Worm (Caenorhabditis elegans) whole organism, early embryonic: Measurements from ENCODE around the gene T02H6.5.

Experiments used
- B0310.2 ChIP-seq: sonication (generic microtip); optimal IDR thresholded peaks from 2 replicates; lab custom pipeline; 2016; ENCODE audit warnings: mild to moderate bottlenecking, missing genetic modification characterization, missing compliant biosample characterization
- F13C5.2 ChIP-seq: sonication (generic microtip); optimal IDR thresholded peaks from 2 replicates; lab custom pipeline; 2017; ENCODE audit warnings: mild to moderate bottlenecking, missing genetic modification characterization, inconsistent platforms, missing compliant biosample characterization
- aly-1 ChIP-seq: sonication (generic microtip); optimal IDR thresholded peaks from 2 replicates; lab custom pipeline; 2016; ENCODE audit warnings: missing genetic modification characterization, missing compliant biosample characterization
- ama-1 ChIP-seq: fragments of 150-350 bp; optimal IDR thresholded peaks from 2 replicates; lab custom pipeline; 2014
- ceh-13 ChIP-seq: fragments of 200-800 bp; sonication (Bioruptor generic); optimal IDR thresholded peaks from 2 replicates; lab custom pipeline; 2018; ENCODE audit warnings: mild to moderate bottlenecking, missing genetic modification characterization, missing compliant biosample characterization
- ceh-36 ChIP-seq: sonication (generic microtip); optimal IDR thresholded peaks from 2 replicates; lab custom pipeline; 2016; ENCODE audit warnings: missing genetic modification characterization, inconsistent platforms, missing compliant biosample characterization
- ets-7 ChIP-seq: sonication (generic microtip); optimal IDR thresholded peaks from 2 replicates; lab custom pipeline; 2016; ENCODE audit warnings: missing genotype, missing genetic modification characterization, missing compliant biosample characterization
- flt-1 ChIP-seq: fragments of 200-800 bp; sonication (Bioruptor generic); IDR thresholded peaks from 2 replicates; pipeline ENCODE4 v1.3.6; 2022; ENCODE audit warnings: missing genetic modification characterization, missing compliant biosample characterization
- hmbx-1 ChIP-seq: sonication (generic microtip); optimal IDR thresholded peaks from 2 replicates; lab custom pipeline; 2016; ENCODE audit warnings: mild to moderate bottlenecking, missing genetic modification characterization, missing compliant biosample characterization
- hmg-4 ChIP-seq: fragments of 200-800 bp; sonication (Bioruptor generic); optimal IDR thresholded peaks from 2 replicates; lab custom pipeline; 2018; ENCODE audit warnings: mild to moderate bottlenecking, missing genetic modification characterization, missing compliant biosample characterization
- hnd-1 ChIP-seq: sonication (generic microtip); optimal IDR thresholded peaks from 2 replicates; lab custom pipeline; 2016; ENCODE audit warnings: missing genetic modification characterization, missing compliant biosample characterization
- pes-1 ChIP-seq: fragments of 200-800 bp; sonication (Bioruptor generic); IDR thresholded peaks from 2 replicates; pipeline ENCODE4 v1.3.6; 2022; ENCODE audit warnings: missing genetic modification reagents, missing genetic modification characterization, missing compliant biosample characterization
- scrt-1 ChIP-seq: fragments of 200-800 bp; sonication (Bioruptor generic); IDR thresholded peaks from 2 replicates; pipeline ENCODE4 v1.3.6; 2022; ENCODE audit warnings: missing genetic modification characterization, missing compliant biosample characterization
- sea-1 ChIP-seq: fragments of 200-800 bp; sonication (Bioruptor generic); conservative IDR thresholded peaks from 2 replicates; pipeline ENCODE4 v1.3.6; 2022; ENCODE audit warnings: missing genetic modification characterization, missing compliant biosample characterization
- tbx-11 ChIP-seq: fragments of 200-800 bp; sonication (Bioruptor generic); IDR thresholded peaks from 2 replicates; pipeline ENCODE4 v1.3.6; 2022; ENCODE audit warnings: missing genetic modification characterization, missing compliant biosample characterization
- tbx-37 ChIP-seq: fragments of 200-800 bp; sonication (Bioruptor generic); conservative IDR thresholded peaks from 2 replicates; pipeline ENCODE4 v1.3.6; 2022; ENCODE audit warnings: missing genetic modification reagents, missing genetic modification characterization, missing compliant biosample characterization
- tra-4 ChIP-seq: sonication (generic microtip); optimal IDR thresholded peaks from 2 replicates; lab custom pipeline; 2017; ENCODE audit warnings: missing genetic modification characterization, missing compliant biosample characterization

T02H6.5 gene

DNA sequence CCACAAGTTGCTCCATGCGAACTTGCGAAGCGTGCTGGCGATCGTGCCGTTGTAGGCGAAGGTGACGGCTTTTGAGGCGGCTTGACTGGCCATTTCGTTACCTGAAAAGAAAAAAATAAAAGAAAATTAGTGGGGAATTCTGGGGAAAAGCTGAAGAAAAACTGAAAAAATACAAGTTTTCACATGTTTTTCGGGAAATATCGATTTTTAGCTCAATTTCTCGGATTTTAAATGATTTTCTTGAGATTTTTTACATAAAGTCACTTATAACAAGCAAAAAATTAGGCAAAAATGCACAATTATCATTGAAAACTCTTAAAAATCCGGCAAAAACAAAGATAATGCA is 16.1 kb downstream of the T02H6.5 start, which contains the start of gene T02H6.11:
TSS of gene T02H6.11 (minus strand) at position 101 of the 346 bp plus-strand sequence.
- TF ChIP-seq hmbx-1 (no peak), F13C5.2 (tag; lab: Kevin White, UChicago) (no peak), ama-1 (lab: Kevin White, UChicago) (no peak), scrt-1 (GFP tag; lab: Robert Waterston, UW) (no peak), tra-4 (tag; lab: Kevin White, UChicago) (no peak), flt-1 (GFP tag; lab: Robert Waterston, UW) (no peak), ets-7 (tag; lab: Kevin White, UChicago) (no peak), sea-1 (GFP tag; lab: Robert Waterston, UW) (no peak), aly-1 (tag; lab: Kevin White, UChicago) (no peak), tbx-11 (GFP tag; lab: Robert Waterston, UW) (no peak), tbx-37 (GFP tag; lab: Robert Waterston, UW) (no peak)

DNA sequence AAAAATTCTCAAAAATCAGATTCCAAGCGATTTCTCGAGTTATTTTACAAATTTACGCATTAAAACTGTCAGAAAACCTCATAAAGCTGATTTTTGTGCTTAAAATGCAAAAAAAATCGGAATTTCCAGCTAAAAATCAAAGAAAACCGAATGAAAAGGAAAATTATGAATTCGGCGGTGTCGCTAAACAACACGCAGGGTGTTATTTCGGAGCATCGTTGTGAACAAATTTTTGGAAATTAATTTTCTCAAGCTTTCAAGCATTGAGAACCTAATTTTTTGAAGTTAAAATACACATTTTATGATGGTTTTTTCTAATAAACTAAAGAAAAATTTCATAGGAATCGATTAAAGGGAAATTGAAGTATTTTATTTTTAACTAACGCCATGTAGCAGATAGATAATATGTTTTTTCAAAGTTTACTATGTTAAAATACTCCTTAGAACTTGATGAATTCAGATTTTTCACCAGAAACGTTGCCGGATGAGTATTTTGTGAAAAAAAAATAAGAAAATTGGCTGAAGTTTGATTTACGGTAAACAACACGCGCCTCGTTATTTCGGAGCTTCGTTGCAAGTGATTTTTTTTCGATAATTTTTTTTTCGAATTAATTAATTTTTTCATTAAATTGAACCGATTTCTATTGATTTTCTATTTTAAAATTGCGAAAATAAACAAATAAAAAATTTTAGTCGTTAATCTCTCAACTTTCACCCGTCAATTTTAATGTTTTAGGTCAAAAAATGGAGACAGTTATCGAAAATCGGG is 16.6 kb downstream of the T02H6.5 start, which contains the start of gene thoc-1:
TSS of gene thoc-1 (plus strand) at position 737 of the 769 bp plus-strand sequence.
- TF ChIP-seq scrt-1 (GFP tag; lab: Robert Waterston, UW) (no peak), sea-1 (GFP tag; lab: Robert Waterston, UW) (no peak), aly-1 (tag; lab: Kevin White, UChicago) (no peak), flt-1 (GFP tag; lab: Robert Waterston, UW) (no peak), hmbx-1 (no peak), ets-7 (tag; lab: Kevin White, UChicago) (no peak), ceh-36 (no peak), ama-1 (lab: Kevin White, UChicago) (no peak), tbx-37 (GFP tag; lab: Robert Waterston, UW) (no peak), ceh-13 (GFP tag; lab: Kevin White, UChicago) (no peak), tbx-11 (GFP tag; lab: Robert Waterston, UW) (no peak)

DNA sequence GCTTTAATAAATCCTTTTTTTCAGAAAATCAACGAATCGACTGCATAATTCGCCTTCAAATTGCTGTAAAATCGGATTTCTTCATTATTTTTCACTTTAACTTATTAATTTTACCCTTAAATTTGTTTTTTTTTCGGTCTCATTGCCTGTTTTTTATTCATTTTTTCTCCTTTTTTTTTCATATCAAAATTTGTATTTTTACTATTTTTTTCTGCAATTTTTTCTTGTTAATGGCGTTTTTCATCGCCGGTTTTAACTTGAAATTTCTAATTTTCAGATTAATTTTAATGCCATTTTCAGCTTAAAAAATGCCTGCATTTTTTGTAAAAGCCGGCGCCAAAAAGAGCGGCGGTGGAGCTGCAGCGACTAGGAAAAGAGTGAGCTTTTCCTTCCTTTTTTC is 24.2 kb downstream of the T02H6.5 start, which contains the start of gene T02H6.1:
TSS of gene T02H6.1 (plus strand) at position 301 of the 400 bp plus-strand sequence.
- TF ChIP-seq ets-7 (tag; lab: Kevin White, UChicago) (no peak), sea-1 (GFP tag; lab: Robert Waterston, UW) (no peak), hnd-1 (no peak), ama-1 (lab: Kevin White, UChicago) (no peak), tbx-11 (GFP tag; lab: Robert Waterston, UW) (no peak), scrt-1 (GFP tag; lab: Robert Waterston, UW) (no peak), B0310.2 (tag; lab: Kevin White, UChicago) (no peak), tra-4 (tag; lab: Kevin White, UChicago) (no peak), F13C5.2 (tag; lab: Kevin White, UChicago) (no peak), ceh-36 (no peak), tbx-37 (GFP tag; lab: Robert Waterston, UW) (no peak)

DNA sequence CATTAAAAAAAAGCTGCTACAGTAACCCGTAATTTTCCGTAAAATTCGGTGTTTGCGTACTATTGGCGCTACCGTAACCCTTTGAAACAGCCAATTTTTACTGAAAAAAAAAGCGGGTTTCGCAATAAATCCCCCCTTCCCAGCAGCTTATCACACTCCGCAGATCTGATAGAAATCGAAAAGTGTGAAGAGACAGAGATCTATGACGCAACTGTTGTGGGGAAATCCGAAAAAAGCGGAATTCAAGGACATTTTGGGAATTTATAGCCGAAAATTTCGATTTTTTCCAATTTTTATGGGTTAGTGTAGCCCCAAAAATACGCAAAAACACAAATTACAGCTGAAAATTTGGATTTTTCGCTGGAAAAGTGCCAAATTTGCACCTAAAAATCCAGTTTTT is 37.0 kb downstream of the T02H6.5 start:
- no peak for TF ChIP-seq tbx-11 (GFP tag; lab: Robert Waterston, UW)
- no peak for TF ChIP-seq ets-7 (tag; lab: Kevin White, UChicago)
- TF ChIP-seq hmbx-1 = no peak
- no peak for TF ChIP-seq pes-1 (GFP tag; lab: Robert Waterston, UW)

- TF ChIP-seq sea-1 (GFP tag; lab: Robert Waterston, UW) (no peak), scrt-1 (GFP tag; lab: Robert Waterston, UW) (no peak), flt-1 (GFP tag; lab: Robert Waterston, UW) (no peak), ama-1 (lab: Kevin White, UChicago) (no peak), ets-7 (tag; lab: Kevin White, UChicago) (no peak), hmbx-1 (no peak), pes-1 (GFP tag; lab: Robert Waterston, UW) (no peak), B0310.2 (tag; lab: Kevin White, UChicago) (no peak), tbx-11 (GFP tag; lab: Robert Waterston, UW) (no peak), hnd-1 (no peak), hmg-4 (GFP tag; lab: Kevin White, UChicago) (no peak), tbx-37 (GFP tag; lab: Robert Waterston, UW) (no peak), ceh-36 (no peak), aly-1 (tag; lab: Kevin White, UChicago) (no peak), F13C5.2 (tag; lab: Kevin White, UChicago) (no peak), tra-4 (tag; lab: Kevin White, UChicago) (no peak), ceh-13 (GFP tag; lab: Kevin White, UChicago) (no peak)
Observed at ce11 chrII:723488-723887, 38.6 kb downstream of the T02H6.5 start, which contains the start of gene rfip-2. Gene rfip-2, plus strand, starts transcription at chrII:723788.

DNA sequence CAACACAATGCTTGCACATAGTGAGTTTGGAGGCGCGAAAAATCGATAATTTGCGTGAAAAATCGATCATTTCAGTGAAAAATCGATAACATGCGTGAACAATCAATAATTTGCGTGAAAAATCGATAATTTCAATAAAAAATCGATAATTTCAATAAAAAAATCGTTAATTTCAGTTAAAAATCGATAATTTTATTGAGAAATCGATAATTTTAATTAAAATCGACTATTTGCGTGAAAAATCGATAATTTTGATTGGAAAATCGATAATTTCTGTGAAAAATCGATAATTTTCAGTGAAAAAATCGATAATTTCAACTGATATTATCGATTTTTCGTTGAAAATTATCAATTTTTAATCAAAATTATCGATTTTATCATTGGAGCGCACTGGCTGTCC is 39.1 kb downstream of the T02H6.5 start:
- TF ChIP-seq scrt-1 (GFP tag; lab: Robert Waterston, UW) (no peak), sea-1 (GFP tag; lab: Robert Waterston, UW) (no peak), hmg-4 (GFP tag; lab: Kevin White, UChicago) (no peak), hmbx-1 (no peak), B0310.2 (tag; lab: Kevin White, UChicago) (no peak), ama-1 (lab: Kevin White, UChicago) (no peak), pes-1 (GFP tag; lab: Robert Waterston, UW) (no peak), tra-4 (tag; lab: Kevin White, UChicago) (no peak)

DNA sequence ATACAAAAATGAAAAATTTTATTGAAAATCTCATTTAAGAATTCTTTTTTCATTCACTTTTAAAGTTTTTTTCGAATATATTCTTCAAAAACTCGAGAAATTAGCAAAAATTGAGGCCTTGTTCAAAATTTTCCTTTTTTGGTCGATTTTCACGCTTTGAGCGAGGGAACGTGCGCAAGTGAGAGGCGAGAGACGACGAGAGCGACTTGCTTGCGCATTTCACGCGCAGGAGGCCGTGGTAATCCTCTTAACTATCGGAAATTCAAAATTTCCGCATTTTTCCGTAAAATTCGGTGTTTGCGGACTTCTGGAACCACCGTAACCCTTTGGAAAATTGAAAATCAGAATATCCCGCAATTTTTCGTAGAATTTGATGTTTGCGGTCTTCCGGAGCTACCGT is 45.0 kb downstream of the T02H6.5 start:
- no peak for TF ChIP-seq tbx-11 (GFP tag; lab: Robert Waterston, UW)
- TF ChIP-seq hmbx-1 = no peak
- TF ChIP-seq tbx-37 (GFP tag; lab: Robert Waterston, UW) = no peak
- TF ChIP-seq B0310.2 (tag; lab: Kevin White, UChicago) = no peak
- no peak for TF ChIP-seq ama-1 (lab: Kevin White, UChicago)
- TF ChIP-seq hnd-1 = no peak
- TF ChIP-seq pes-1 (GFP tag; lab: Robert Waterston, UW) = no peak
- TF ChIP-seq sea-1 (GFP tag; lab: Robert Waterston, UW) = no peak
- no peak for TF ChIP-seq ceh-13 (GFP tag; lab: Kevin White, UChicago)
